Fruit fly (Drosophila melanogaster) whole organism, embryonic: ENCODE results near the gene CG6726.
A peak's percentile ranks its signal among the peaks of the same experiment; 100 is the strongest.

Experiments used
- Adf1 ChIP-seq: fragments of 200-800 bp; sonication (Bioruptor generic); IDR thresholded peaks from 2 replicates; pipeline ENCODE4 v1.3.6; 2022; ENCODE audit warnings: missing biosample characterization, missing genetic modification characterization
- Asciz ChIP-seq: fragments of 200-800 bp; sonication (Bioruptor generic); optimal IDR thresholded peaks from 2 replicates; lab custom pipeline; 2017; ENCODE audit warnings: missing biosample characterization, mild to moderate bottlenecking, missing genetic modification characterization, missing genetic modification reagents
- B-H1 ChIP-seq: fragments of 200-800 bp; sonication (Bioruptor generic); IDR thresholded peaks from 3 replicates; pipeline ENCODE4 v1.3.6; 2022; ENCODE audit warnings: missing biosample characterization, missing genetic modification characterization
- CG1024 ChIP-seq: fragments of 200-800 bp; sonication (Bioruptor generic); IDR thresholded peaks from 2 replicates; pipeline ENCODE4 v1.3.6; 2022; ENCODE audit warnings: missing biosample characterization, missing genetic modification characterization
- CG10274 ChIP-seq: fragments of 200-800 bp; sonication (Bioruptor generic); optimal IDR thresholded peaks from 3 replicates; lab custom pipeline; 2017; ENCODE audit warnings: missing biosample characterization, mild to moderate bottlenecking, missing genetic modification characterization
- CG10462 ChIP-seq: fragments of 200-800 bp; sonication (Bioruptor generic); optimal IDR thresholded peaks from 2 replicates; lab custom pipeline; 2016; ENCODE audit warnings: missing biosample characterization, missing genetic modification characterization
- CG12299 ChIP-seq: fragments of 200-800 bp; sonication (Bioruptor generic); optimal IDR thresholded peaks from 2 replicates; lab custom pipeline; 2018; ENCODE audit warnings: missing biosample characterization, mild to moderate bottlenecking, missing genetic modification characterization
- CG13296 ChIP-seq: fragments of 200-800 bp; sonication (Bioruptor generic); optimal IDR thresholded peaks from 3 replicates; lab custom pipeline; 2018; ENCODE audit warnings: missing biosample characterization, mild to moderate bottlenecking, missing genetic modification characterization
- CG13624 ChIP-seq: fragments of 200-800 bp; sonication (Bioruptor generic); optimal IDR thresholded peaks from 2 replicates; lab custom pipeline; 2016; ENCODE audit warnings: missing biosample characterization, missing genetic modification characterization
- CG14965 ChIP-seq: fragments of 200-800 bp; sonication (Bioruptor generic); optimal IDR thresholded peaks from 2 replicates; lab custom pipeline; 2016; ENCODE audit warnings: missing biosample characterization, missing genetic modification characterization, borderline replicate concordance
- CG2678 ChIP-seq: fragments of 200-800 bp; sonication (Bioruptor generic); optimal IDR thresholded peaks from 3 replicates; lab custom pipeline; 2019; ENCODE audit warnings: missing biosample characterization, mild to moderate bottlenecking, missing genetic modification characterization, moderate library complexity
- CG31224 ChIP-seq: fragments of 200-800 bp; sonication (Bioruptor generic); IDR thresholded peaks from 2 replicates; pipeline ENCODE4 v1.3.6; 2022; ENCODE audit warnings: missing biosample characterization, missing genetic modification characterization
- CG31441 ChIP-seq: fragments of 200-800 bp; sonication (Bioruptor generic); IDR thresholded peaks from 2 replicates; pipeline ENCODE4 v1.3.6; 2022; ENCODE audit warnings: missing biosample characterization, missing genetic modification characterization
- CG4424 ChIP-seq: fragments of 200-800 bp; sonication (Bioruptor generic); optimal IDR thresholded peaks from 3 replicates; lab custom pipeline; 2016; ENCODE audit warnings: missing biosample characterization, missing genetic modification characterization
- CG6175 ChIP-seq: fragments of 200-800 bp; sonication (Bioruptor generic); IDR thresholded peaks from 3 replicates; pipeline ENCODE4 v1.3.6; 2022; ENCODE audit warnings: missing biosample characterization, missing genetic modification characterization
- CG7372 ChIP-seq: fragments of 200-800 bp; sonication (Bioruptor generic); IDR thresholded peaks from 2 replicates; pipeline ENCODE4 v1.3.6; 2022; ENCODE audit warnings: missing biosample characterization, missing genetic modification characterization
- CoRest ChIP-seq: fragments of 200-800 bp; sonication (Bioruptor generic); optimal IDR thresholded peaks from 3 replicates; lab custom pipeline; 2018; ENCODE audit warnings: missing biosample characterization, mild to moderate bottlenecking, missing genetic modification characterization, moderate library complexity
- Dad ChIP-seq: fragments of 200-800 bp; sonication (Bioruptor generic); optimal IDR thresholded peaks from 3 replicates; lab custom pipeline; 2016; ENCODE audit warnings: missing biosample characterization, missing genetic modification characterization
- Dbx ChIP-seq: fragments of 200-800 bp; sonication (Bioruptor generic); IDR thresholded peaks from 3 replicates; pipeline ENCODE4 v1.3.6; 2022; ENCODE audit warnings: missing biosample characterization, missing genetic modification characterization
- Dll ChIP-seq: fragments of 200-800 bp; sonication (Bioruptor generic); IDR thresholded peaks from 4 replicates; pipeline ENCODE4 v1.3.6; 2022; ENCODE audit warnings: missing biosample characterization, missing genetic modification characterization; ENCODE audit not compliant: partially characterized antibody
- E2f2 ChIP-seq: fragments of 200-800 bp; sonication (Bioruptor generic); IDR thresholded peaks from 2 replicates; pipeline ENCODE4 v1.3.6; 2022; ENCODE audit warnings: missing biosample characterization, missing genetic modification characterization
- Ets65A ChIP-seq: fragments of 200-800 bp; sonication (Bioruptor generic); peaks from one replicate; lab custom pipeline; 2016; ENCODE audit warnings: missing biosample characterization, missing genetic modification characterization
- H2.0 ChIP-seq: fragments of 200-800 bp; sonication (Bioruptor generic); IDR thresholded peaks from 2 replicates; pipeline ENCODE4 v1.3.6; 2022; ENCODE audit warnings: missing biosample characterization, missing genetic modification characterization
- Hmx ChIP-seq: fragments of 200-800 bp; sonication (Bioruptor generic); optimal IDR thresholded peaks from 2 replicates; lab custom pipeline; 2016; ENCODE audit warnings: missing biosample characterization, missing genetic modification characterization
- MTF-1 ChIP-seq: fragments of 200-800 bp; sonication (Bioruptor generic); optimal IDR thresholded peaks from 2 replicates; lab custom pipeline; 2018; ENCODE audit warnings: missing biosample characterization, mild to moderate bottlenecking, missing genetic modification characterization, borderline replicate concordance
- Rx ChIP-seq: fragments of 200-800 bp; sonication (Bioruptor generic); IDR thresholded peaks from 2 replicates; pipeline ENCODE4 v1.3.6; 2022; ENCODE audit warnings: missing biosample characterization, missing genetic modification characterization
- Side ChIP-seq: fragments of 200-800 bp; sonication (Bioruptor generic); optimal IDR thresholded peaks from 2 replicates; lab custom pipeline; 2016; ENCODE audit warnings: missing biosample characterization, missing genetic modification characterization
- ato ChIP-seq: fragments of 200-800 bp; sonication (Bioruptor generic); IDR thresholded peaks from 2 replicates; pipeline ENCODE4 v1.3.6; 2022; ENCODE audit warnings: missing biosample characterization, missing genetic modification characterization; ENCODE audit not compliant: partially characterized antibody
- chm ChIP-seq: fragments of 200-800 bp; sonication (Bioruptor generic); IDR thresholded peaks from 2 replicates; pipeline ENCODE4 v1.3.6; 2022; ENCODE audit warnings: missing biosample characterization, missing genetic modification characterization
- emc ChIP-seq: fragments of 200-800 bp; sonication (Bioruptor generic); optimal IDR thresholded peaks from 2 replicates; lab custom pipeline; 2016; ENCODE audit warnings: missing biosample characterization, missing genetic modification characterization
- exex ChIP-seq: fragments of 200-800 bp; sonication (Bioruptor generic); optimal IDR thresholded peaks from 4 replicates; lab custom pipeline; 2018; ENCODE audit warnings: missing biosample characterization, mild to moderate bottlenecking, missing genetic modification characterization, moderate library complexity
- ftz-f1 ChIP-seq: fragments of 200-800 bp; sonication (Bioruptor generic); optimal IDR thresholded peaks from 2 replicates; lab custom pipeline; 2016; ENCODE audit warnings: missing biosample characterization, missing genetic modification characterization
- fu2 ChIP-seq: fragments of 200-800 bp; sonication (Bioruptor generic); optimal IDR thresholded peaks from 2 replicates; lab custom pipeline; 2016; ENCODE audit warnings: missing biosample characterization, missing genetic modification characterization
- gem ChIP-seq: fragments of 200-800 bp; sonication (Bioruptor generic); optimal IDR thresholded peaks from 2 replicates; lab custom pipeline; 2019; ENCODE audit warnings: missing biosample characterization, mild to moderate bottlenecking, missing genetic modification characterization, moderate library complexity
- grau ChIP-seq: fragments of 200-800 bp; optimal IDR thresholded peaks from 3 replicates; lab custom pipeline; 2019; ENCODE audit warnings: missing biosample characterization, mild to moderate bottlenecking, missing genetic modification characterization, moderate library complexity
- hkb ChIP-seq, 2 experiments: fragments of 200-800 bp in 1 of 2; fragments of >200 bp in 1 of 2; sonication (Bioruptor generic) in 1 of 2; IDR thresholded peaks in 1 of 2; optimal IDR thresholded peaks in 1 of 2; 2 replicates each; pipeline versions ENCODE4 v1.3.6 to Lab custom; 2017 to 2022; ENCODE audit warnings: missing biosample characterization in 1 of 2, missing genetic modification characterization in 1 of 2
- insv ChIP-seq, 2 experiments: fragments of 200-800 bp; sonication (Bioruptor generic); optimal IDR thresholded peaks; 3 replicates each; lab custom pipeline; 2016 to 2018; ENCODE audit warnings: missing biosample characterization in 2 of 2, missing genetic modification characterization in 2 of 2
- nerfin-2 ChIP-seq: fragments of 200-800 bp; sonication (Bioruptor generic); IDR thresholded peaks from 2 replicates; pipeline ENCODE4 v1.3.6; 2022; ENCODE audit warnings: missing biosample characterization, missing genetic modification characterization; ENCODE audit not compliant: partially characterized antibody
- nmo ChIP-seq: fragments of 200-800 bp; sonication (Bioruptor generic); optimal IDR thresholded peaks from 2 replicates; lab custom pipeline; 2018; ENCODE audit warnings: missing biosample characterization, mild to moderate bottlenecking, missing genetic modification characterization, moderate library complexity
- prd ChIP-seq, 3 experiments: fragments of >200 bp in 2 of 3; fragments of 200-800 bp in 1 of 3; sonication (Bioruptor generic) in 1 of 3; optimal IDR thresholded peaks in 2 of 3; IDR thresholded peaks in 1 of 3; 2 replicates in 2 of 3; 3 replicates in 1 of 3; pipeline versions ENCODE4 v1.3.6 to Lab custom; 2017 to 2022; ENCODE audit warnings: missing biosample characterization in 1 of 3, missing genetic modification characterization in 1 of 3
- pzg ChIP-seq: fragments of 200-800 bp; sonication (Bioruptor generic); optimal IDR thresholded peaks from 3 replicates; lab custom pipeline; 2018; ENCODE audit warnings: missing biosample characterization, mild to moderate bottlenecking, missing genetic modification characterization, moderate library complexity
- row ChIP-seq: fragments of 200-800 bp; sonication (Bioruptor generic); IDR thresholded peaks from 3 replicates; pipeline ENCODE4 v1.3.6; 2022; ENCODE audit warnings: missing biosample characterization, missing genetic modification characterization
- sens ChIP-seq: fragments of 200-800 bp; sonication (Bioruptor generic); peaks from one replicate; lab custom pipeline; 2016; ENCODE audit warnings: missing biosample characterization, missing genetic modification characterization
- sug ChIP-seq: fragments of 200-800 bp; optimal IDR thresholded peaks from 2 replicates; lab custom pipeline; 2019; ENCODE audit warnings: missing biosample characterization, mild to moderate bottlenecking, missing genetic modification characterization, moderate library complexity
- tx ChIP-seq: fragments of 200-800 bp; sonication (Bioruptor generic); optimal IDR thresholded peaks from 2 replicates; lab custom pipeline; 2016; ENCODE audit warnings: missing biosample characterization, missing genetic modification characterization
- vnd ChIP-seq: fragments of 200-800 bp; sonication (Bioruptor generic); IDR thresholded peaks from 3 replicates; pipeline ENCODE4 v1.3.6; 2022; ENCODE audit warnings: missing biosample characterization, missing genetic modification characterization; ENCODE audit not compliant: partially characterized antibody
- zen ChIP-seq: fragments of 200-800 bp; sonication (Bioruptor generic); optimal IDR thresholded peaks from 3 replicates; lab custom pipeline; 2018; ENCODE audit warnings: missing biosample characterization, mild to moderate bottlenecking, missing genetic modification characterization, moderate library complexity
- zen2 ChIP-seq: fragments of 200-800 bp; sonication (Bioruptor generic); IDR thresholded peaks from 3 replicates; pipeline ENCODE4 v1.3.6; 2022; ENCODE audit warnings: missing biosample characterization, missing genetic modification characterization; ENCODE audit not compliant: partially characterized antibody

The CG6726 gene

DNA sequence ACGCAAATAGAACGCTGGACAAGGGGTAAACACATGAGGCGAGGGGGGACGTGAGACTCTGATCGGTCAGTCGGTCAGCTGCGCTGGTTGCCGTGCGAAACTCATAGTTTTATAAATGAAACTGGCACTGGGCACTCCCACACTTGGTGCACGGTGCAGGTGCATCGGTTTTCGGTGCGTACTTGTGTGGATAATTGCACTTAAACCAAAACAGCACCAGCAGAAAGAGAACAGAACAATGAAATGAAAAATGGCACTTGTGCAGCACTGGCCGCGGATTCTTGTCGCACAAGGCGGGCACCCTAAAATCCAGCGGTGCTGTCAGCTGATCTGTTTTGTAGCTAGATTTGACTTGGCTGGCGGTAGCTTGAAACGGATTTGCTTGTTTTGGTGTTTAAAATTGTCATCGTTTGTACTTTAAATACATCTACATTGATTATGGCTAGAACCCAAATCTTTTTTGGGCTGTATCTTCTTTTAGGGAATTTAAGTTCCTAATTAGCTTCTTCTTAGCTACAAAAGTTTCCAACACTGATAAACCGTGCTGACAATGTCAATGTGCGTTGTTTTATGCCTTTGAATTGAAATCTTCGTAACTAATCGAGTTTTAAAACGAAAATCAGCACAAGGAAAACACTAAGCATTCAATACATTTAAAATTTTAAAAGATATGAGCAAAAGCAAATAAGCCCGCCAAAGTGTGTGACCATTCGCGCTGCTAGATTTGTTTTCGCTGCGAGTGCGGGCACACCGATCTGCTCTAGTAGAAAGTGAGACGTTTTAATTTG, 26.4 kb downstream of the CG6726 start, which contains the start of the genes Rassf and CenB1A (continued):
- TF ChIP-seq grau (tag; lab: Kevin White, UChicago) (peak; percentile 27), Dbx (GFP tag; lab: Robert Waterston, UW) (0 out of 3 replicates have a peak, but pooled peaks have one; percentile 47), CG2678 (peak; percentile 33), hkb (optimal IDR thresholded peaks at IDR 0.05; lab: Kevin White, UChicago) (peak; percentile 73), hkb (GFP tag; IDR thresholded peaks at IDR 0.05; lab: Robert Waterston, UW) (no peak; the same call in 1 of the 2 replicates), Hmx (GFP tag; lab: Kevin White, UChicago) (no peak), CG7372 (peak; percentile 47; the same call in 1 of the 2 replicates), insv (GFP tag; optimal IDR thresholded peaks at IDR 0.05; lab: Kevin White, UChicago) (no peak), ftz-f1 (no peak), fu2 (peak; percentile 51), Rx (GFP tag; lab: Robert Waterston, UW) (no peak), CG6175 (no peak), ato (GFP tag; lab: Robert Waterston, UW) (no peak), Dad (no peak), Side (no peak), CG10274 (no peak), Dll (GFP tag; lab: Robert Waterston, UW) (peak; percentile 51; the same call in 1 of the 4 replicates), sug (tag; lab: Kevin White, UChicago) (peak; percentile 32), CG31224 (GFP tag; lab: Robert Waterston, UW) (0 out of 2 replicates have a peak, but pooled peaks have one; percentile 15), nerfin-2 (GFP tag; lab: Robert Waterston, UW) (no peak), CG12299 (tag; lab: Kevin White, UChicago) (no peak), CoRest (peak; percentile 61), emc (GFP tag; lab: Kevin White, UChicago) (no peak), nmo (GFP tag; lab: Kevin White, UChicago) (peak; percentile 51), E2f2 (peak; percentile 86), pzg (GFP tag; lab: Kevin White, UChicago) (peak; percentile 50), tx (no peak), H2.0 (GFP tag; lab: Robert Waterston, UW) (no peak; the same call in 1 of the 2 replicates), Asciz (GFP tag; lab: Kevin White, UChicago) (no peak), Adf1 (GFP tag; lab: Robert Waterston, UW) (peak; percentile 34; the same call in 1 of the 2 replicates), CG31441 (GFP tag; lab: Robert Waterston, UW) (no peak), zen2 (GFP tag; lab: Robert Waterston, UW) (peak; percentile 21; the same call in 1 of the 3 replicates), CG13624 (GFP tag; lab: Kevin White, UChicago) (peak; percentile 64), vnd (no peak), Ets65A (GFP tag; lab: Kevin White, UChicago) (peak; percentile 98), CG13296 (GFP tag; lab: Kevin White, UChicago) (no peak), MTF-1 (GFP tag; lab: Kevin White, UChicago) (no peak), B-H1 (no peak), zen (no peak), row (GFP tag; lab: Robert Waterston, UW) (peak; percentile 85), CG10462 (GFP tag; lab: Kevin White, UChicago) (peak; percentile 24), exex (tag; lab: Kevin White, UChicago) (no peak), sens (peak; percentile 94), prd (optimal IDR thresholded peaks at IDR 0.05; lab: Kevin White, UChicago) (no peak), prd (GFP tag; IDR thresholded peaks at IDR 0.05; lab: Robert Waterston, UW) (peak; percentile 53; the same call in 2 of the 3 replicates), chm (GFP tag; lab: Robert Waterston, UW) (no peak), CG14965 (no peak), CG1024 (GFP tag; lab: Robert Waterston, UW) (0 out of 2 replicates have a peak, but pooled peaks have one; percentile 31), CG4424 (GFP tag; lab: Kevin White, UChicago) (peak; percentile 53), gem (no peak)
